Worm (Caenorhabditis elegans): Measurements from ENCODE around the gene mib-1.

Gene mib-1

DNA sequence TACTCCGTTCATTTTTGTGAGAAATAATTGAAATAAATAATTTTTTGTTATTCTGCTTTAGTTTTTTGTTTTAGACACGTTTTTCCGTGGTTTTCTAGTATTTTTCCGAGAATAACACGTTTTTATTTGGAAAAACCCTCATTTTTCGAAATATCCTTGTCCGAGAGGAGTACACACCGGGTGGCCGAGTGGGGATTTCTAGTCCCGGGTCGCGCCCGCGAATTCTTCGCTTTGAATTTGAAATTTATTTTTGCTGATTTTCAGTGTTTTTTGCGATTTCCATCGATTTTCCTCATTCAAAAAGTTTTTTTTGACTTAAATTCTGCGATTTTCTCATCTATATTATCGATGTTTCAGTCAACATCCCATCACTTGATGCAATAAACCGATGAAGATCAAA is at the start of gene mib-1, which contains the start of the genes gly-9 and smc-3:
mib-1 (minus strand) TSS at position 123 of the 400 bp plus-strand sequence.
gly-9 (minus strand) TSS at position 27 of the 400 bp plus-strand sequence.
smc-3 (plus strand) TSS at position 351 of the 400 bp plus-strand sequence.
- TF ChIP-seq ztf-23 (GFP tag; IDR thresholded peaks at IDR 0.05) = peak; percentile 65; the same call in 1 of the 2 replicates
- TF ChIP-seq tab-1 (GFP tag; IDR thresholded peaks at IDR 0.05) = no peak
- TF ChIP-seq ref-1 (GFP tag; conservative IDR thresholded peaks at IDR 0.05) = no peak
- 0 out of 2 replicates have a peak, but pooled peaks have one; percentile 41 for TF ChIP-seq flt-1 (GFP tag; IDR thresholded peaks at IDR 0.05)
- TF ChIP-seq cog-1 (tag; optimal IDR thresholded peaks at IDR 0.05) = no peak
- TF ChIP-seq klf-2 (GFP tag; conservative IDR thresholded peaks at IDR 0.05) = 0 out of 2 replicates have a peak, but pooled peaks have one; percentile 51
- TF ChIP-seq med-1 (GFP tag; optimal IDR thresholded peaks at IDR 0.05; ENCODE audit: insufficient read depth) = no peak
- TF ChIP-seq T22C8.4 (GFP tag; IDR thresholded peaks at IDR 0.05) = no peak
- no peak for TF ChIP-seq ztf-29 (GFP tag; IDR thresholded peaks at IDR 0.05)

ce11 chrIII:11337627-11338026 is 47.2 kb upstream of the mib-1 start:
- TF ChIP-seq T22C8.4 (GFP tag; IDR thresholded peaks at IDR 0.05) (no peak), tab-1 (GFP tag; IDR thresholded peaks at IDR 0.05) (no peak), klf-2 (GFP tag; conservative IDR thresholded peaks at IDR 0.05) (no peak), cog-1 (tag; optimal IDR thresholded peaks at IDR 0.05) (no peak), flt-1 (GFP tag; IDR thresholded peaks at IDR 0.05) (no peak), ztf-23 (GFP tag; IDR thresholded peaks at IDR 0.05) (no peak), med-1 (GFP tag; optimal IDR thresholded peaks at IDR 0.05; ENCODE audit: insufficient read depth) (no peak), ref-1 (GFP tag; conservative IDR thresholded peaks at IDR 0.05) (no peak), ztf-29 (GFP tag; IDR thresholded peaks at IDR 0.05) (no peak)

- TF ChIP-seq cog-1 (tag; optimal IDR thresholded peaks at IDR 0.05) (no peak), ztf-29 (GFP tag; IDR thresholded peaks at IDR 0.05) (no peak), ztf-23 (GFP tag; IDR thresholded peaks at IDR 0.05) (no peak), klf-2 (GFP tag; conservative IDR thresholded peaks at IDR 0.05) (no peak), ref-1 (GFP tag; conservative IDR thresholded peaks at IDR 0.05) (no peak), flt-1 (GFP tag; IDR thresholded peaks at IDR 0.05) (no peak), tab-1 (GFP tag; IDR thresholded peaks at IDR 0.05) (no peak), T22C8.4 (GFP tag; IDR thresholded peaks at IDR 0.05) (no peak), med-1 (GFP tag; optimal IDR thresholded peaks at IDR 0.05; ENCODE audit: insufficient read depth) (no peak)
These were observed 45.6 kb upstream of the mib-1 start for ce11 chrIII:11336072-11336471.

ce11 chrIII:11334346-11334745 is 43.9 kb upstream of the mib-1 start:
- no peak for TF ChIP-seq tab-1 (GFP tag; IDR thresholded peaks at IDR 0.05)
- TF ChIP-seq flt-1 (GFP tag; IDR thresholded peaks at IDR 0.05) = 0 out of 2 replicates have a peak, but pooled peaks have one; percentile 11

DNA sequence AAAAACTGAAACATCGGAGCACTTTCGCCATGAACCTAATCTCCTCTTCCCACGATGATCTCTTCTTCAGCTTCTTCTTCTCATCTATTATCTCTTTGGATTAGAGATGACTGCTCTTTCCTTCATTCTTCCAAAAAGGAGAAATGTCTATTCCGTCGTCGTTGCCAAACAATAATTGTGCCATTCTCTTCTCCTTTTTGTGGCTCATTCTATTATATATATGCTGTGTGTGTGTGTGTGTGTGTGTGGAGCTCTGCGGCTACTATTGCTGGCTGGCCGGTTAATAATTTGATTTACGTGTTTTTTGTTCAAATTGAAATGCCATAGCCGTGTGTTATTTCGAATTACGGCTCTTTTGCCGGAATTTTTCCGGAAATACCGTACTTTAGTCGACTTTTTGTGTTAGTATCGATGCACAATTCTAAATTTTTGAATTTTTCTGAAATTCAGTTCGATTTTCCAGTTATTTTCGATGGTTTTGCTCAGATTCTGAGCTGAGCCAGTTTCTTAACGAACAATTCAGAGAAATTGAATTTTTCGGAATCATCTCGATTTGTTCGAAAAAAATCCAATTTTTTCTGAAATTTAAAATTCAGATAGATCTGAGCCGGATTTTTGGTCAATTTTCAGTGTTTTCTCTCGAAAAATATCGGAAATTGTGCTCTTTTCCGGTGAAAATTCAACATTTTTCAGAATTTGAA is 42.7 kb upstream of the mib-1 start, which contains the start of gene T28D6.5:
T28D6.5 (plus strand) TSS at position 651 of the 701 bp plus-strand sequence.
- no peak for TF ChIP-seq ztf-29 (GFP tag; IDR thresholded peaks at IDR 0.05)
- TF ChIP-seq T22C8.4 (GFP tag; IDR thresholded peaks at IDR 0.05) = no peak
- TF ChIP-seq tab-1 (GFP tag; IDR thresholded peaks at IDR 0.05) = no peak
- TF ChIP-seq ref-1 (GFP tag; conservative IDR thresholded peaks at IDR 0.05) = no peak
- TF ChIP-seq flt-1 (GFP tag; IDR thresholded peaks at IDR 0.05) = no peak
- no peak for TF ChIP-seq ztf-23 (GFP tag; IDR thresholded peaks at IDR 0.05)
- TF ChIP-seq med-1 (GFP tag; optimal IDR thresholded peaks at IDR 0.05; ENCODE audit: insufficient read depth) = no peak
- TF ChIP-seq klf-2 (GFP tag; conservative IDR thresholded peaks at IDR 0.05) = no peak
- no peak for TF ChIP-seq cog-1 (tag; optimal IDR thresholded peaks at IDR 0.05)

DNA sequence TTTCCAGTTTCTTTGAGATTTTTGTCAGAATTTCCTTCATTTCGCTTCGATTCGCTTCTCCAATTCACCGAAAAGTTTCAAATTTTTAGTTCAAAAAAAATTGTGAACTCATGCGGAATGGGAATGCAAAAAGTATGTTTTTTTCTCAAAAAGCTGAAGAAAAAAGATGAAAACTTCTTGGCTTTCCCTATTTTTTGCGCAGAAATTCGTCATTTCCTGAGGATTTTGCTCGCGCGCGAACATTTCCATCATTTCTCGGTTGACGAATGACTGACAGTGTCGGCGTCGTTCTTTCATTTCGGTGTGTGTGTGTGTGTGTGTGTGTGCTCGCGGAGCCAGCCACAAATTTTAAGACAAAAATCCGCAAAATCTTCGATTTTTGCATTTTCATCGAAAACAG is 41.8 kb upstream of the mib-1 start:
- no peak for TF ChIP-seq ztf-29 (GFP tag; IDR thresholded peaks at IDR 0.05)
- no peak for TF ChIP-seq ztf-23 (GFP tag; IDR thresholded peaks at IDR 0.05)
- TF ChIP-seq T22C8.4 (GFP tag; IDR thresholded peaks at IDR 0.05) = no peak
- TF ChIP-seq cog-1 (tag; optimal IDR thresholded peaks at IDR 0.05) = no peak
- no peak for TF ChIP-seq flt-1 (GFP tag; IDR thresholded peaks at IDR 0.05)
- TF ChIP-seq tab-1 (GFP tag; IDR thresholded peaks at IDR 0.05) = no peak

ce11 chrIII:11324093-11324492 is 33.6 kb upstream of the mib-1 start:
- TF ChIP-seq flt-1 (GFP tag; IDR thresholded peaks at IDR 0.05) (no peak), klf-2 (GFP tag; conservative IDR thresholded peaks at IDR 0.05) (no peak), ref-1 (GFP tag; conservative IDR thresholded peaks at IDR 0.05) (no peak), ztf-23 (GFP tag; IDR thresholded peaks at IDR 0.05) (no peak), tab-1 (GFP tag; IDR thresholded peaks at IDR 0.05) (no peak), ztf-29 (GFP tag; IDR thresholded peaks at IDR 0.05) (no peak), cog-1 (tag; optimal IDR thresholded peaks at IDR 0.05) (no peak), T22C8.4 (GFP tag; IDR thresholded peaks at IDR 0.05) (no peak), med-1 (GFP tag; optimal IDR thresholded peaks at IDR 0.05; ENCODE audit: insufficient read depth) (no peak)

DNA sequence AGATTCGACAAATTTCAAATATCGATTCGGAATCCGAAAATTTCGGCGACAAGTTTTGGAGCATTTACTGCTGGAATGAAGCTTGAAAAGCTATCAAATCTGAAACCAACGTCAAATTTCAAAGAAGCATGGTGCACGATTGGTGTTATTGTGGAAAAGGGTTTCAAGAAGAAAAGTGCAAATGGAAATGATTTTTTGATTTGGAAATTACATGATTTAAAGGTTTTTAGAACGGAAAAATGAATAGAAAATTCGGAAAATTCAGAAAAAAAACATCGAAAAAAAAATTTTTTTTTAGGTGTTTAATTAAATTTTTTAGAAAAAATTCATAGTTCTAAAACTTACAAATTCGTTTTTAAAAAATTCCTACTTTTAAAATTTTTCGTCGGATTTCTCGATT is 27.7 kb upstream of the mib-1 start, which contains the start of gene teg-1:
teg-1 (minus strand) TSS at position 101 of the 400 bp plus-strand sequence.
- TF ChIP-seq tab-1 (GFP tag; IDR thresholded peaks at IDR 0.05) (no peak), cog-1 (tag; optimal IDR thresholded peaks at IDR 0.05) (no peak), med-1 (GFP tag; optimal IDR thresholded peaks at IDR 0.05; ENCODE audit: insufficient read depth) (no peak), klf-2 (GFP tag; conservative IDR thresholded peaks at IDR 0.05) (no peak), ztf-29 (GFP tag; IDR thresholded peaks at IDR 0.05) (no peak), T22C8.4 (GFP tag; IDR thresholded peaks at IDR 0.05) (no peak), ztf-23 (GFP tag; IDR thresholded peaks at IDR 0.05) (no peak), flt-1 (GFP tag; IDR thresholded peaks at IDR 0.05) (no peak), ref-1 (GFP tag; conservative IDR thresholded peaks at IDR 0.05) (no peak)

- TF ChIP-seq ref-1 (GFP tag; conservative IDR thresholded peaks at IDR 0.05) (no peak), flt-1 (GFP tag; IDR thresholded peaks at IDR 0.05) (peak; percentile 31; the same call in 1 of the 2 replicates), T22C8.4 (GFP tag; IDR thresholded peaks at IDR 0.05) (no peak; the same call in 1 of the 2 replicates), med-1 (GFP tag; optimal IDR thresholded peaks at IDR 0.05; ENCODE audit: insufficient read depth) (no peak), klf-2 (GFP tag; conservative IDR thresholded peaks at IDR 0.05) (peak; percentile 68; the same call in 1 of the 2 replicates), ztf-29 (GFP tag; IDR thresholded peaks at IDR 0.05) (peak; percentile 40; the same call in 1 of the 2 replicates), cog-1 (tag; optimal IDR thresholded peaks at IDR 0.05) (peak; percentile 85), tab-1 (GFP tag; IDR thresholded peaks at IDR 0.05) (no peak), ztf-23 (GFP tag; IDR thresholded peaks at IDR 0.05) (peak; percentile 76; the same call in 1 of the 2 replicates)
These were observed 26.7 kb upstream of the mib-1 start, which contains the start of gene mcm-10 for ce11 chrIII:11317164-11317620. TSS of gene mcm-10 (plus strand) at chrIII:11317570.

Measured in whole organism, midembryonic.